Worm (Caenorhabditis elegans) whole organism, L2 larva: ENCODE results near the gene C45G9.8.

Source experiments
- ZK546.5 ChIP-seq: sonication (generic microtip); optimal IDR thresholded peaks from 2 replicates; lab custom pipeline; 2017; ENCODE audit warnings: missing biosample characterization, missing genetic modification characterization
- blmp-1 ChIP-seq: sonication (generic microtip); optimal IDR thresholded peaks from 2 replicates; lab custom pipeline; 2017; ENCODE audit warnings: missing genetic modification characterization, mild to moderate bottlenecking, missing compliant biosample characterization, antibody characterized with exemption, moderate library complexity; ENCODE audit not compliant: insufficient read depth
- ceh-82 ChIP-seq: fragments of 150-350 bp; optimal IDR thresholded peaks from 2 replicates; lab custom pipeline; 2014; ENCODE audit warnings: missing biosample characterization, missing genetic modification characterization
- crh-2 ChIP-seq: sonication (generic microtip); optimal IDR thresholded peaks from 2 replicates; lab custom pipeline; 2017; ENCODE audit warnings: missing biosample characterization, missing genetic modification characterization
- dmd-4 ChIP-seq: sonication (generic microtip); optimal IDR thresholded peaks from 2 replicates; lab custom pipeline; 2017; ENCODE audit warnings: missing biosample characterization, missing genetic modification characterization
- egl-27 ChIP-seq: sonication (generic microtip); optimal IDR thresholded peaks from 3 replicates; lab custom pipeline; 2017; ENCODE audit warnings: missing biosample characterization, missing genetic modification reagents, missing genetic modification characterization
- elt-1 ChIP-seq: fragments of 150-350 bp; optimal IDR thresholded peaks from 2 replicates; lab custom pipeline; 2014; ENCODE audit warnings: missing biosample characterization, missing genetic modification characterization
- lin-13 ChIP-seq: fragments of 150-350 bp; optimal IDR thresholded peaks from 2 replicates; lab custom pipeline; 2014; ENCODE audit warnings: missing biosample characterization, missing genetic modification reagents, missing genetic modification characterization
- mdl-1 ChIP-seq, 2 experiments: fragments of 150-350 bp in 1 of 2; sonication (generic microtip) in 1 of 2; optimal IDR thresholded peaks; 2 replicates each; lab custom pipeline; 2017; ENCODE audit warnings: missing biosample characterization in 2 of 2, missing genetic modification characterization in 2 of 2
- nhr-11 ChIP-seq: fragments of 150-350 bp; optimal IDR thresholded peaks from 2 replicates; lab custom pipeline; 2014; ENCODE audit warnings: missing biosample characterization, missing genetic modification characterization
- nhr-12 ChIP-seq: fragments of 150-350 bp; optimal IDR thresholded peaks from 2 replicates; lab custom pipeline; 2014; ENCODE audit warnings: missing biosample characterization, missing genetic modification characterization
- nhr-6 ChIP-seq: fragments of 150-350 bp; optimal IDR thresholded peaks from 2 replicates; lab custom pipeline; 2014; ENCODE audit warnings: missing biosample characterization, missing genetic modification characterization
- skn-1 ChIP-seq: sonication (generic microtip); optimal IDR thresholded peaks from 2 replicates; lab custom pipeline; 2017; ENCODE audit warnings: missing biosample characterization, missing genetic modification characterization
- unc-39 ChIP-seq: fragments of 150-350 bp; optimal IDR thresholded peaks from 2 replicates; lab custom pipeline; 2014; ENCODE audit warnings: missing biosample characterization, missing genetic modification characterization

DNA sequence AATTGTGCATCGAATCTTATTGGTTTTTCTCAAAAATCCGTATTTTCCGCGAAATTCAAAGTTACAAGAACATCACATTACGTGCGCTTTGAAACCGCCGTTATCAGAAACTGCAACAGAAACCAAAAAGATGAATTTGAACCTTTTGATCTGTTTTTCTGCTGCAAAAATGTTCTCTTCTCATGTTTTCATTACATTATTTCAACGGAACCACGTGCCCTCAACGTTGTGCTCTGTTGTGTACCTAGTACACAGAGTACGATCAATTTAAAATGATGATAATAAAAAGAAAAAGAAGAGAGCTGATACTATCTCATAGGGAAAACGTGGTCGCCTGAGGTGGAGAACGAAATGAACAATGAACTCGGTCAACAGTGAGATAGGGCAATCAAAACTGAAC is 24.6 kb upstream of the C45G9.8 start:
- TF ChIP-seq dmd-4 (tag; lab: Kevin White, UChicago) (no peak), lin-13 (peak; percentile 14), skn-1 (peak; percentile 63), nhr-11 (tag; lab: Kevin White, UChicago) (no peak), crh-2 (peak; percentile 90), ZK546.5 (no peak), ceh-82 (tag; lab: Kevin White, UChicago) (no peak), mdl-1 (tag; optimal IDR thresholded peaks at IDR 0.05; lab: Kevin White, UChicago) (peak; percentile 76 to 88), blmp-1 (tag; lab: Kevin White, UChicago) (peak; percentile 65), elt-1 (no peak), nhr-12 (tag; lab: Kevin White, UChicago) (no peak), egl-27 (tag; lab: Kevin White, UChicago) (peak; percentile 66), unc-39 (tag; lab: Kevin White, UChicago) (no peak), nhr-6 (peak; percentile 2)
